Worm (Caenorhabditis elegans) whole organism, late embryonic: Measurements from ENCODE around the gene srh-83.

Experiments used
- C38D4.7 ChIP-seq: fragments of 200-800 bp; sonication (Bioruptor generic); optimal IDR thresholded peaks from 2 replicates; lab custom pipeline; 2018; ENCODE audit warnings: mild to moderate bottlenecking, missing genetic modification characterization, moderate library complexity, missing compliant biosample characterization
- ama-1 ChIP-seq: fragments of 150-350 bp; optimal IDR thresholded peaks from 2 replicates; lab custom pipeline; 2014
- ceh-6 ChIP-seq: fragments of 200-800 bp; sonication (Bioruptor generic); optimal IDR thresholded peaks from 2 replicates; lab custom pipeline; 2018; ENCODE audit warnings: mild to moderate bottlenecking, missing genetic modification characterization, missing compliant biosample characterization
- elt-2 ChIP-seq: sonication (generic microtip); optimal IDR thresholded peaks from 2 replicates; lab custom pipeline; 2016; ENCODE audit warnings: missing genetic modification reagents, missing genetic modification characterization, missing compliant biosample characterization
- ets-4 ChIP-seq: sonication (generic microtip); optimal IDR thresholded peaks from 2 replicates; lab custom pipeline; 2016; ENCODE audit warnings: missing genetic modification characterization, missing compliant biosample characterization
- eyg-1 ChIP-seq: sonication (generic microtip); optimal IDR thresholded peaks from 2 replicates; lab custom pipeline; 2016; ENCODE audit warnings: missing genotype, missing genetic modification characterization, missing compliant biosample characterization
- nfya-1 ChIP-seq: sonication (generic microtip); optimal IDR thresholded peaks from 2 replicates; lab custom pipeline; 2017; ENCODE audit warnings: missing genetic modification characterization, mild to moderate bottlenecking, missing compliant biosample characterization, antibody characterized with exemption, moderate library complexity
- pha-4 ChIP-seq: fragments of 150-350 bp; optimal IDR thresholded peaks from 2 replicates; lab custom pipeline; 2018; ENCODE audit warnings: missing biosample characterization, missing genetic modification reagents, missing genetic modification characterization
- pqm-1 ChIP-seq: sonication (generic microtip); optimal IDR thresholded peaks from 2 replicates; lab custom pipeline; 2016; ENCODE audit warnings: missing genetic modification characterization, missing compliant biosample characterization
- sox-2 ChIP-seq: fragments of 200-800 bp; sonication (Bioruptor generic); IDR thresholded peaks from 2 replicates; pipeline ENCODE4 v1.3.6; 2022; ENCODE audit warnings: missing genetic modification reagents, missing genetic modification characterization, missing compliant biosample characterization
- syd-9 ChIP-seq: sonication (generic microtip); optimal IDR thresholded peaks from 2 replicates; lab custom pipeline; 2016; ENCODE audit warnings: mild to moderate bottlenecking, missing genetic modification characterization, moderate library complexity, missing compliant biosample characterization
- unc-86 ChIP-seq: sonication (generic microtip); optimal IDR thresholded peaks from 2 replicates; lab custom pipeline; 2016; ENCODE audit warnings: missing genetic modification characterization, missing compliant biosample characterization

DNA sequence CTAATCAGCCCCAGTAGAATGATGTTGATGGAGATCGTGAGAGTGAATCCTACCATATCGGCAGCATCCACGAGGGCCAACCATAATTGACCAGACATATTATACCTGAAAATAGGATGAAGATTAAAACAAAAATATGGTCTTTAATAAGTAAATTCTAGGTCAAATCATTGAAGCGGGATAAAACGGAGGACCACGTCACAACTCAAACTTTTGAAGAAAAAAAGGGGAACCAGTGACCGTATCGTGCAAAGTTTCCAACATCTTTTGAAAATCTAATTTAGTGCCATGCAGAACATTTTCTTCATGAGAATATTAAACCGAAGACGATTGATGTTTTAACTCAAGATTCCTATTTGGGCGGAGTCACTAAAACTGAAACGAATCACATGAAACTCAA lies 26.0 kb upstream of the srh-83 start, which contains the start of gene str-112:
- TF ChIP-seq elt-2 (tag; lab: Kevin White, UChicago): no peak
- TF ChIP-seq pqm-1 (tag; lab: Kevin White, UChicago): no peak
- TF ChIP-seq ets-4: no peak
- no peak for TF ChIP-seq eyg-1 (tag; lab: Kevin White, UChicago)
- no peak for TF ChIP-seq nfya-1
- TF ChIP-seq ama-1 (lab: Kevin White, UChicago): no peak
- no peak for TF ChIP-seq syd-9
- TF ChIP-seq ceh-6: no peak
- no peak for TF ChIP-seq sox-2 (GFP tag; lab: Robert Waterston, UW)
- no peak for TF ChIP-seq C38D4.7 (GFP tag; lab: Kevin White, UChicago)
- no peak for TF ChIP-seq pha-4 (tag; lab: Kevin White, UChicago)
- no peak for TF ChIP-seq unc-86
